Worm (Caenorhabditis elegans) whole organism, L2 larva: ENCODE data around the gene unc-2.

Experiments
- C34F6.9 ChIP-seq: fragments of 150-350 bp; optimal IDR thresholded peaks from 2 replicates; lab custom pipeline; 2014; ENCODE audit warnings: missing biosample characterization, missing genetic modification characterization
- F13H6.1 ChIP-seq: sonication (generic microtip); optimal IDR thresholded peaks from 2 replicates; lab custom pipeline; 2016; ENCODE audit warnings: missing genetic modification characterization, missing compliant biosample characterization
- R02D3.7 ChIP-seq: fragments of 150-350 bp; optimal IDR thresholded peaks from 2 replicates; lab custom pipeline; 2014; ENCODE audit warnings: missing biosample characterization, missing genetic modification characterization
- Y55F3AM.14 ChIP-seq: fragments of 200-800 bp; sonication (Bioruptor generic); optimal IDR thresholded peaks from 2 replicates; lab custom pipeline; 2018; ENCODE audit warnings: mild to moderate bottlenecking, missing genetic modification characterization, missing compliant biosample characterization
- ZK546.5 ChIP-seq: sonication (generic microtip); optimal IDR thresholded peaks from 2 replicates; lab custom pipeline; 2017; ENCODE audit warnings: missing biosample characterization, missing genetic modification characterization
- alr-1 ChIP-seq: fragments of 150-350 bp; optimal IDR thresholded peaks from 2 replicates; lab custom pipeline; 2014; ENCODE audit warnings: missing biosample characterization, missing genetic modification characterization
- aly-2 ChIP-seq: fragments of 150-350 bp; optimal IDR thresholded peaks from 2 replicates; lab custom pipeline; 2014; ENCODE audit warnings: missing biosample characterization, missing genetic modification characterization
- ceh-16 ChIP-seq: fragments of 150-350 bp; optimal IDR thresholded peaks from 2 replicates; lab custom pipeline; 2014; ENCODE audit warnings: missing biosample characterization, missing genetic modification characterization
- ceh-82 ChIP-seq: fragments of 150-350 bp; optimal IDR thresholded peaks from 2 replicates; lab custom pipeline; 2014; ENCODE audit warnings: missing biosample characterization, missing genetic modification characterization
- crh-2 ChIP-seq: sonication (generic microtip); optimal IDR thresholded peaks from 2 replicates; lab custom pipeline; 2017; ENCODE audit warnings: missing biosample characterization, missing genetic modification characterization
- dmd-4 ChIP-seq: sonication (generic microtip); optimal IDR thresholded peaks from 2 replicates; lab custom pipeline; 2017; ENCODE audit warnings: missing biosample characterization, missing genetic modification characterization
- elt-1 ChIP-seq: fragments of 150-350 bp; optimal IDR thresholded peaks from 2 replicates; lab custom pipeline; 2014; ENCODE audit warnings: missing biosample characterization, missing genetic modification characterization
- elt-3 ChIP-seq: sonication (generic microtip); optimal IDR thresholded peaks from 2 replicates; lab custom pipeline; 2017; ENCODE audit warnings: missing biosample characterization, missing genetic modification characterization
- fos-1 ChIP-seq: fragments of 150-350 bp; optimal IDR thresholded peaks from 2 replicates; lab custom pipeline; 2014; ENCODE audit warnings: missing biosample characterization, missing genetic modification characterization
- lin-11 ChIP-seq: fragments of 150-350 bp; sonication (generic microtip); optimal IDR thresholded peaks from 2 replicates; lab custom pipeline; 2014; ENCODE audit warnings: missing biosample characterization, missing genetic modification characterization, inconsistent platforms, mixed read lengths
- lin-13 ChIP-seq: fragments of 150-350 bp; optimal IDR thresholded peaks from 2 replicates; lab custom pipeline; 2014; ENCODE audit warnings: missing biosample characterization, missing genetic modification reagents, missing genetic modification characterization
- lin-39 ChIP-seq: fragments of 150-350 bp; optimal IDR thresholded peaks from 2 replicates; lab custom pipeline; 2014; ENCODE audit warnings: missing biosample characterization, missing genetic modification reagents, missing genetic modification characterization
- mdl-1 ChIP-seq, 2 experiments: fragments of 150-350 bp in 1 of 2; sonication (generic microtip) in 1 of 2; optimal IDR thresholded peaks; 2 replicates each; lab custom pipeline; 2017; ENCODE audit warnings: missing biosample characterization in 2 of 2, missing genetic modification characterization in 2 of 2
- nhr-10 ChIP-seq: sonication (generic microtip); optimal IDR thresholded peaks from 2 replicates; lab custom pipeline; 2017; ENCODE audit warnings: missing biosample characterization, missing genetic modification characterization
- nhr-12 ChIP-seq: fragments of 150-350 bp; optimal IDR thresholded peaks from 2 replicates; lab custom pipeline; 2014; ENCODE audit warnings: missing biosample characterization, missing genetic modification characterization
- nhr-129 ChIP-seq: fragments of 150-350 bp; optimal IDR thresholded peaks from 2 replicates; lab custom pipeline; 2014; ENCODE audit warnings: missing biosample characterization, missing genetic modification characterization
- nhr-21 ChIP-seq: fragments of 150-350 bp; optimal IDR thresholded peaks from 2 replicates; lab custom pipeline; 2014; ENCODE audit warnings: missing biosample characterization, missing genetic modification characterization
- nhr-23 ChIP-seq: fragments of 150-350 bp; optimal IDR thresholded peaks from 2 replicates; lab custom pipeline; 2014; ENCODE audit warnings: missing biosample characterization, missing genetic modification reagents, missing genetic modification characterization
- nhr-25 ChIP-seq: fragments of 150-350 bp; sonication (generic microtip); optimal IDR thresholded peaks from 3 replicates; lab custom pipeline; 2014; ENCODE audit warnings: missing biosample characterization, missing genetic modification characterization
- nhr-6 ChIP-seq: fragments of 150-350 bp; optimal IDR thresholded peaks from 2 replicates; lab custom pipeline; 2014; ENCODE audit warnings: missing biosample characterization, missing genetic modification characterization
- skn-1 ChIP-seq: sonication (generic microtip); optimal IDR thresholded peaks from 2 replicates; lab custom pipeline; 2017; ENCODE audit warnings: missing biosample characterization, missing genetic modification characterization
- sma-3 ChIP-seq: sonication (generic microtip); optimal IDR thresholded peaks from 2 replicates; lab custom pipeline; 2016; ENCODE audit warnings: missing genetic modification reagents, missing genetic modification characterization, missing compliant biosample characterization
- snpc-4 ChIP-seq: fragments of 150-350 bp; optimal IDR thresholded peaks from 2 replicates; lab custom pipeline; 2014; ENCODE audit warnings: missing biosample characterization, missing genetic modification characterization
- unc-55 ChIP-seq: fragments of 150-350 bp; sonication (generic microtip); optimal IDR thresholded peaks from 3 replicates; lab custom pipeline; 2014; ENCODE audit warnings: missing biosample characterization, missing genetic modification reagents, missing genetic modification characterization
- unc-62 ChIP-seq: fragments of 150-350 bp; optimal IDR thresholded peaks from 2 replicates; lab custom pipeline; 2014; ENCODE audit warnings: missing biosample characterization, missing genetic modification reagents, missing genetic modification characterization
- zag-1 ChIP-seq: fragments of 150-350 bp; optimal IDR thresholded peaks from 2 replicates; lab custom pipeline; 2014; ENCODE audit warnings: missing biosample characterization, missing genetic modification characterization
- ztf-1 ChIP-seq: fragments of 200-800 bp; sonication (Bioruptor generic); conservative IDR thresholded peaks from 2 replicates; pipeline ENCODE4 v1.3.6; 2022; ENCODE audit warnings: missing genetic modification characterization, missing compliant biosample characterization
- ztf-4 ChIP-seq: fragments of 150-350 bp; optimal IDR thresholded peaks from 2 replicates; lab custom pipeline; 2014; ENCODE audit warnings: missing biosample characterization, missing genetic modification characterization

Gene unc-2

ce11 chrX:2776955-2777354 is 13.6 kb upstream of the unc-2 start:
- TF ChIP-seq lin-11 (no peak), skn-1 (tag; lab: Kevin White, UChicago) (no peak), mdl-1 (tag; optimal IDR thresholded peaks at IDR 0.05; lab: Kevin White, UChicago) (no peak)
- TF ChIP-seq, all 48 proteins: peak for 0

ce11 chrX:2771742-2772141 is 8.4 kb upstream of the unc-2 start, which contains the start of gene cgef-1:
TSS of gene cgef-1 (plus strand) at chrX:2772042.
- TF ChIP-seq ztf-1 (GFP tag; lab: Robert Waterston, UW) (no peak), nhr-12 (tag; lab: Kevin White, UChicago) (no peak), nhr-23 (tag; lab: Kevin White, UChicago) (no peak), aly-2 (tag; lab: Kevin White, UChicago) (no peak), sma-3 (GFP tag; lab: Kevin White, UChicago) (no peak), unc-55 (GFP tag; lab: Kevin White, UChicago) (no peak), nhr-6 (tag; lab: Kevin White, UChicago) (no peak), elt-3 (tag; lab: Kevin White, UChicago) (no peak), dmd-4 (no peak), ztf-4 (tag; lab: Kevin White, UChicago) (no peak), nhr-10 (tag; lab: Kevin White, UChicago) (no peak), snpc-4 (tag; lab: Kevin White, UChicago) (no peak), F13H6.1 (tag; lab: Kevin White, UChicago) (no peak), fos-1 (tag; lab: Kevin White, UChicago) (no peak)

DNA sequence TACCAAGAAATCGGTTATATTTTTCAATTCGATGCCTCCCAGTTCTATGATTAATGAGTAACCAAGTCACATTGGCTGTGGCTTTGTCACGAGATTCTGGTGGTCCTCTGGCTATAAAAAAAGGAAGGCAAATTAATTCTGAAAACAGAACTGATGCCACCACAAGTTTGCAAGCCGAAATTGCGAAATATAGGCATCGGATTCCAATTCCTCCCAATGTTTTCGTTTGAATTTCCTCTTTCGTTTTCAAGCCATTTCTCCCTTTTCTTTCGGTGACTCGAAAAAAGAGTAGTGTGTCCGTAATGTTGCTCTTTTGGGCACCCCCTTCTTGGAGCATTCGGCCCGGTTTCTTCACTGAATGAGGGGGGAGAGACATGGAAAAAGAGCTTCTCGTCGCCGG is 6.4 kb upstream of the unc-2 start, which contains the start of gene F55F1.2:
Gene F55F1.2 (minus strand): TSS at position 376 of the 400 bp plus-strand sequence.
- TF ChIP-seq nhr-12 (tag; lab: Kevin White, UChicago) (no peak), C34F6.9 (tag; lab: Kevin White, UChicago) (peak; percentile 16), nhr-21 (tag; lab: Kevin White, UChicago) (no peak), crh-2 (tag; lab: Kevin White, UChicago) (no peak), zag-1 (tag; lab: Kevin White, UChicago) (peak; percentile 9), lin-13 (no peak), unc-62 (GFP tag; lab: Kevin White, UChicago) (no peak), unc-55 (GFP tag; lab: Kevin White, UChicago) (peak; percentile 38)

DNA sequence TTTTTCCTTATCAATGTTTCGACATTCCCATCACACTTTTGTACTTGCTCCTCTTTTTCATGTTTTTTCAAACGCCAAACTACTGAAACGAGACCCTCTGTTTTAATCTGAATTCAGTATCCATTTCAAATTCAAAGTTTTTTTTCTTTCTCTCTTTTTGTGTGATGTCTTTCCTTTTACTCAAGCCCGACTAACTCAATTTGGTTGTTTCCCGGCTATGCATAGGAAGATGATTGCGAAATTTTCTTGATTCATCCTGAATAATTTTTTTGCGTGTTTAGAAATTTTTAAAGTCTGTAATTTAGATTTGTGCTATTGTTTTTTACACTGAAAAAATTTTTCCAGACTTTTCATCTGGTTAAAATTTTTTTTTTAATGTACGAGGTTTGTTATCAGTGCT is 952 bp upstream of the unc-2 start:
- TF ChIP-seq unc-55 (GFP tag; lab: Kevin White, UChicago) (peak; percentile 10), mdl-1 (tag; optimal IDR thresholded peaks at IDR 0.05; lab: Kevin White, UChicago) (no peak), nhr-129 (tag; lab: Kevin White, UChicago) (no peak), C34F6.9 (tag; lab: Kevin White, UChicago) (peak; percentile 17)
- TF ChIP-seq, all 48 proteins: peak for 2

ce11 chrX:2754036-2754941 is 9.0 kb downstream of the unc-2 start:
- TF ChIP-seq R02D3.7 (no peak), alr-1 (tag; lab: Kevin White, UChicago) (no peak), unc-62 (GFP tag; lab: Kevin White, UChicago) (no peak), lin-39 (no peak), elt-3 (tag; lab: Kevin White, UChicago) (no peak), nhr-25 (tag; lab: Kevin White, UChicago) (no peak), dmd-4 (no peak), nhr-10 (tag; lab: Kevin White, UChicago) (no peak), nhr-6 (tag; lab: Kevin White, UChicago) (no peak), lin-11 (no peak), lin-13 (no peak), Y55F3AM.14 (GFP tag; lab: Kevin White, UChicago) (no peak), ZK546.5 (tag; lab: Kevin White, UChicago) (no peak), elt-1 (no peak), ceh-16 (tag; lab: Kevin White, UChicago) (no peak), aly-2 (tag; lab: Kevin White, UChicago) (no peak), nhr-12 (tag; lab: Kevin White, UChicago) (no peak), nhr-23 (tag; lab: Kevin White, UChicago) (no peak), ceh-82 (tag; lab: Kevin White, UChicago) (no peak)
- TF ChIP-seq, all 48 proteins: peak for 0
